Fruit fly (Drosophila melanogaster): ENCODE measurements around the gene CG7991.

dm6 chr3L:1746338-1747199, 72.1 kb downstream of the CG7991 start, which contains the start of gene CG13921:
- TF ChIP-seq Myc (optimal IDR thresholded peaks at IDR 0.05) (no peak), Sin3A (optimal IDR thresholded peaks at IDR 0.05) (no peak)
